Fruit fly (Drosophila melanogaster) whole organism, wandering third instar larva: ENCODE measurements around the gene stai.

Experiments
- CrebA ChIP-seq: fragments of 200-800 bp; sonication (Bioruptor generic); optimal IDR thresholded peaks from 2 replicates; lab custom pipeline; 2016; ENCODE audit warnings: missing biosample characterization, mild to moderate bottlenecking, missing genetic modification characterization, borderline replicate concordance
- Dfd ChIP-seq: fragments of >200 bp; optimal IDR thresholded peaks from 2 replicates; lab custom pipeline; 2017; ENCODE audit warnings: missing biosample characterization, missing genetic modification characterization
- Dif ChIP-seq: fragments of 200-275, 200-300 bp; sonication (Bioruptor generic); optimal IDR thresholded peaks from 2 replicates; lab custom pipeline; 2018; ENCODE audit warnings: missing biosample characterization, missing genetic modification characterization; ENCODE audit not compliant: partially characterized antibody
- HLH106 ChIP-seq: fragments of 200-800 bp; optimal IDR thresholded peaks from 3 replicates; lab custom pipeline; 2019; ENCODE audit warnings: missing biosample characterization, mild to moderate bottlenecking, missing genetic modification characterization, moderate library complexity
- Hnf4 ChIP-seq: fragments of 200-800 bp; sonication (Bioruptor generic); optimal IDR thresholded peaks from 2 replicates; lab custom pipeline; 2016; ENCODE audit warnings: missing biosample characterization, mild to moderate bottlenecking, missing genetic modification characterization
- Mio ChIP-seq: sonication (Bioruptor generic); optimal IDR thresholded peaks from 2 replicates; lab custom pipeline; 2016; ENCODE audit warnings: missing biosample characterization, missing genetic modification characterization
- Myc ChIP-seq: fragments of >200 bp; optimal IDR thresholded peaks from 2 replicates; lab custom pipeline; 2017
- Rel ChIP-seq, 2 experiments: fragments of 200-800 bp; sonication (Bioruptor generic) in 1 of 2; optimal IDR thresholded peaks; 2 replicates in 1 of 2; 3 replicates in 1 of 2; lab custom pipeline; 2016 to 2019; ENCODE audit warnings: mild to moderate bottlenecking in 2 of 2, missing biosample characterization in 2 of 2, missing genetic modification characterization in 2 of 2, moderate library complexity in 1 of 2
- brk ChIP-seq: fragments of 200-800 bp; sonication (Bioruptor generic); optimal IDR thresholded peaks from 2 replicates; lab custom pipeline; 2016; ENCODE audit warnings: missing biosample characterization, mild to moderate bottlenecking, missing genetic modification characterization
- dmrt93B ChIP-seq: fragments of 200-800 bp; sonication (Bioruptor generic); optimal IDR thresholded peaks from 2 replicates; lab custom pipeline; 2018; ENCODE audit warnings: missing biosample characterization, mild to moderate bottlenecking, missing genetic modification characterization
- fru ChIP-seq: fragments of 200-800 bp; sonication (Bioruptor generic); optimal IDR thresholded peaks from 3 replicates; lab custom pipeline; 2016; ENCODE audit warnings: missing biosample characterization, mild to moderate bottlenecking, missing genetic modification characterization
- h ChIP-seq: fragments of 200-800 bp; sonication (Bioruptor generic); optimal IDR thresholded peaks from 3 replicates; lab custom pipeline; 2016; ENCODE audit warnings: missing biosample characterization, mild to moderate bottlenecking, missing genetic modification characterization
- psq ChIP-seq: fragments of 200-800 bp; sonication (Bioruptor generic); optimal IDR thresholded peaks from 3 replicates; lab custom pipeline; 2017; ENCODE audit warnings: missing biosample characterization, mild to moderate bottlenecking, missing genetic modification characterization, moderate library complexity

dm6 chr2L:6053874-6054469 is 46.2 kb upstream of the stai start, which contains the start of gene CG13995:
- TF ChIP-seq brk (GFP tag; lab: Kevin White, UChicago) (no peak), dmrt93B (GFP tag; lab: Kevin White, UChicago) (no peak), Dif (peak; percentile 33), HLH106 (tag; lab: Kevin White, UChicago) (no peak), Myc (lab: Kevin White, UChicago) (no peak), Dfd (GFP tag; lab: Kevin White, UChicago) (no peak), CrebA (GFP tag; lab: Kevin White, UChicago) (no peak), Rel (GFP tag; optimal IDR thresholded peaks at IDR 0.05; lab: Kevin White, UChicago) (no peak), Rel (tag; optimal IDR thresholded peaks at IDR 0.05; lab: Kevin White, UChicago) (no peak), Mio (GFP tag; lab: Kevin White, UChicago) (no peak), psq (no peak), fru (no peak), h (GFP tag; lab: Kevin White, UChicago) (no peak), Hnf4 (GFP tag; lab: Kevin White, UChicago) (no peak)
